Worm (Caenorhabditis elegans) whole organism, L4 larva: ENCODE results near the gene dpy-10.

ENCODE experiments used
- D1046.2 ChIP-seq: fragments of 200-800 bp; sonication (Bioruptor generic); IDR thresholded peaks from 2 replicates; pipeline ENCODE4 v1.3.6; 2022; ENCODE audit warnings: missing genetic modification characterization, missing compliant biosample characterization
- F10B5.3 ChIP-seq: sonication (generic microtip); optimal IDR thresholded peaks from 2 replicates; lab custom pipeline; 2016; ENCODE audit warnings: mild to moderate bottlenecking, missing genetic modification characterization, missing compliant biosample characterization
- F37D6.2 ChIP-seq: sonication (generic microtip); optimal IDR thresholded peaks from 2 replicates; lab custom pipeline; 2016; ENCODE audit warnings: mild to moderate bottlenecking, missing genetic modification characterization, missing compliant biosample characterization
- F49E8.2 ChIP-seq: sonication (generic microtip); optimal IDR thresholded peaks from 2 replicates; lab custom pipeline; 2016; ENCODE audit warnings: missing compliant biosample characterization, mild to moderate bottlenecking, missing genetic modification characterization, borderline replicate concordance
- R02D3.7 ChIP-seq: fragments of 150-350 bp; sonication (generic microtip); optimal IDR thresholded peaks from 3 replicates; lab custom pipeline; 2014; ENCODE audit warnings: missing biosample characterization, missing genetic modification characterization
- T26A8.4 ChIP-seq: fragments of 200-800 bp; sonication (Bioruptor generic); IDR thresholded peaks from 2 replicates; pipeline ENCODE4 v1.3.6; 2022; ENCODE audit warnings: missing genetic modification characterization, missing compliant biosample characterization
- Y105C5A.15 ChIP-seq: fragments of 200-800 bp; sonication (Bioruptor generic); IDR thresholded peaks from 2 replicates; pipeline ENCODE4 v1.3.6; 2022; ENCODE audit warnings: missing genetic modification characterization, missing compliant biosample characterization
- Y5F2A.4 ChIP-seq: fragments of 200-800 bp; sonication (Bioruptor generic); optimal IDR thresholded peaks from 2 replicates; lab custom pipeline; 2018; ENCODE audit warnings: mild to moderate bottlenecking, missing genetic modification characterization, missing compliant biosample characterization
- ZK337.2 ChIP-seq: fragments of 200-800 bp; sonication (Bioruptor generic); IDR thresholded peaks from 2 replicates; pipeline ENCODE4 v1.3.6; 2022; ENCODE audit warnings: missing genetic modification reagents, missing genetic modification characterization, missing compliant biosample characterization
- aha-1 ChIP-seq: fragments of 150-350 bp; peaks from one replicate; lab custom pipeline; 2014; ENCODE audit warnings: missing biosample characterization, missing genetic modification characterization
- aly-2 ChIP-seq: sonication (generic microtip); optimal IDR thresholded peaks from 2 replicates; lab custom pipeline; 2018; ENCODE audit warnings: missing biosample characterization, missing genetic modification characterization
- ceh-20 ChIP-seq: fragments of 200-800 bp; sonication (Bioruptor generic); IDR thresholded peaks from 2 replicates; pipeline ENCODE4 v1.3.6; 2022; ENCODE audit warnings: missing genetic modification reagents, missing genetic modification characterization, missing compliant biosample characterization
- ceh-28 ChIP-seq: fragments of 150-350 bp; optimal IDR thresholded peaks from 2 replicates; lab custom pipeline; 2014; ENCODE audit warnings: missing biosample characterization, missing genetic modification reagents, missing genetic modification characterization
- ceh-32 ChIP-seq: sonication (generic microtip); optimal IDR thresholded peaks from 2 replicates; lab custom pipeline; 2016; ENCODE audit warnings: mild to moderate bottlenecking, missing genetic modification characterization, missing compliant biosample characterization; ENCODE audit not compliant: poor library complexity
- ceh-82 ChIP-seq: sonication (generic microtip); optimal IDR thresholded peaks from 2 replicates; lab custom pipeline; 2017; ENCODE audit warnings: missing biosample characterization, missing genetic modification characterization
- cey-2 ChIP-seq: sonication (generic microtip); optimal IDR thresholded peaks from 3 replicates; lab custom pipeline; 2017; ENCODE audit warnings: missing genetic modification characterization, mild to moderate bottlenecking, missing compliant biosample characterization, antibody characterized with exemption, borderline replicate concordance; ENCODE audit not compliant: insufficient read depth
- daf-12 ChIP-seq: fragments of 150-350 bp; optimal IDR thresholded peaks from 2 replicates; lab custom pipeline; 2014; ENCODE audit warnings: missing biosample characterization, missing genetic modification reagents, missing genetic modification characterization
- daf-8 ChIP-seq: fragments of 200-800 bp; sonication (Bioruptor generic); IDR thresholded peaks from 2 replicates; pipeline ENCODE4 v1.3.6; 2022; ENCODE audit warnings: missing genetic modification characterization, missing compliant biosample characterization
- dmd-6 ChIP-seq: fragments of 200-800 bp; sonication (Bioruptor generic); IDR thresholded peaks from 2 replicates; pipeline ENCODE4 v1.3.6; 2022; ENCODE audit warnings: missing genetic modification reagents, missing genetic modification characterization, missing compliant biosample characterization
- dmd-8 ChIP-seq: fragments of 200-800 bp; sonication (Bioruptor generic); IDR thresholded peaks from 2 replicates; pipeline ENCODE4 v1.3.6; 2022; ENCODE audit warnings: missing genetic modification characterization, missing compliant biosample characterization
- dpl-1 ChIP-seq: fragments of 150-350 bp; optimal IDR thresholded peaks from 2 replicates; lab custom pipeline; 2014; ENCODE audit warnings: missing biosample characterization, missing genetic modification reagents, missing genetic modification characterization
- dve-1 ChIP-seq: sonication (generic microtip); optimal IDR thresholded peaks from 2 replicates; lab custom pipeline; 2017; ENCODE audit warnings: antibody characterized with exemption, mild to moderate bottlenecking, missing genetic modification characterization, missing compliant biosample characterization; ENCODE audit not compliant: insufficient read depth
- hif-1 ChIP-seq, 2 experiments: sonication (generic microtip); optimal IDR thresholded peaks; 2 replicates each; lab custom pipeline; 2016 to 2017; ENCODE audit warnings: missing compliant biosample characterization in 2 of 2, missing genetic modification characterization in 2 of 2, missing genetic modification reagents in 2 of 2, missing genotype in 2 of 2, mild to moderate bottlenecking in 1 of 2
- hlh-11 ChIP-seq: fragments of 200-800 bp; sonication (Bioruptor generic); optimal IDR thresholded peaks from 2 replicates; lab custom pipeline; 2018; ENCODE audit warnings: mild to moderate bottlenecking, missing genetic modification characterization, missing compliant biosample characterization
- hmg-1.1 ChIP-seq: fragments of 200-800 bp; sonication (Bioruptor generic); IDR thresholded peaks from 2 replicates; pipeline ENCODE4 v1.3.6; 2022; ENCODE audit warnings: missing genetic modification reagents, missing genetic modification characterization, missing compliant biosample characterization
- jun-1 ChIP-seq: fragments of 150-350 bp; optimal IDR thresholded peaks from 2 replicates; lab custom pipeline; 2014; ENCODE audit warnings: missing biosample characterization, missing genetic modification reagents, missing genetic modification characterization
- lim-7 ChIP-seq: fragments of 200-800 bp; sonication (Bioruptor generic); IDR thresholded peaks from 2 replicates; pipeline ENCODE4 v1.3.6; 2022; ENCODE audit warnings: missing genetic modification characterization, missing compliant biosample characterization
- lin-1 ChIP-seq: fragments of 200-800 bp; sonication (Bioruptor generic); IDR thresholded peaks from 2 replicates; pipeline ENCODE4 v1.3.6; 2022; ENCODE audit warnings: missing genetic modification reagents, missing genetic modification characterization, missing compliant biosample characterization
- lin-29 ChIP-seq: fragments of 200-800 bp; sonication (Bioruptor generic); IDR thresholded peaks from 2 replicates; pipeline ENCODE4 v1.3.6; 2022; ENCODE audit warnings: missing genetic modification reagents, missing genetic modification characterization, missing compliant biosample characterization
- mep-1 ChIP-seq: fragments of 150-350 bp; sonication (generic microtip); optimal IDR thresholded peaks from 3 replicates; lab custom pipeline; 2014; ENCODE audit warnings: missing biosample characterization, missing genetic modification characterization
- mxl-2 ChIP-seq: fragments of 200-800 bp; sonication (Bioruptor generic); conservative IDR thresholded peaks from 2 replicates; pipeline ENCODE4 v1.3.6; 2022; ENCODE audit warnings: missing genetic modification reagents, missing genetic modification characterization, missing compliant biosample characterization
- nhr-10 ChIP-seq: fragments of 150-350 bp; optimal IDR thresholded peaks from 2 replicates; lab custom pipeline; 2014; ENCODE audit warnings: missing biosample characterization, missing genetic modification characterization
- nhr-11 ChIP-seq: fragments of 150-350 bp; optimal IDR thresholded peaks from 2 replicates; lab custom pipeline; 2014; ENCODE audit warnings: missing biosample characterization, missing genetic modification characterization
- nhr-237 ChIP-seq: sonication (generic microtip); optimal IDR thresholded peaks from 2 replicates; lab custom pipeline; 2017; ENCODE audit warnings: missing biosample characterization, missing genetic modification characterization
- nhr-28 ChIP-seq: fragments of 150-350 bp; optimal IDR thresholded peaks from 2 replicates; lab custom pipeline; 2014; ENCODE audit warnings: missing biosample characterization, missing genetic modification characterization
- nhr-48 ChIP-seq: sonication (generic microtip); optimal IDR thresholded peaks from 2 replicates; lab custom pipeline; 2016; ENCODE audit warnings: mild to moderate bottlenecking, missing genetic modification characterization, missing compliant biosample characterization
- nhr-76 ChIP-seq: fragments of 150-350 bp; optimal IDR thresholded peaks from 2 replicates; lab custom pipeline; 2014; ENCODE audit warnings: missing biosample characterization, missing genetic modification characterization
- nhr-77 ChIP-seq: fragments of 150-350 bp; optimal IDR thresholded peaks from 2 replicates; lab custom pipeline; 2014; ENCODE audit warnings: missing biosample characterization, missing genetic modification characterization
- pha-4 ChIP-seq, 2 experiments: fragments of 150-350 bp in 1 of 2; fragments of 200-800 bp in 1 of 2; sonication (Bioruptor generic) in 1 of 2; IDR thresholded peaks in 1 of 2; optimal IDR thresholded peaks in 1 of 2; 2 replicates each; pipeline versions ENCODE4 v1.3.6 to Lab custom; 2014 to 2022; ENCODE audit warnings: missing genetic modification characterization in 2 of 2, missing genetic modification reagents in 2 of 2, missing biosample characterization in 1 of 2, missing compliant biosample characterization in 1 of 2
- php-3 ChIP-seq: fragments of 200-800 bp; sonication (Bioruptor generic); IDR thresholded peaks from 2 replicates; pipeline ENCODE4 v1.3.6; 2022; ENCODE audit warnings: missing genetic modification reagents, missing genetic modification characterization, missing compliant biosample characterization
- pqm-1 ChIP-seq: sonication (generic microtip); optimal IDR thresholded peaks from 2 replicates; lab custom pipeline; 2017; ENCODE audit warnings: missing biosample characterization, missing genetic modification characterization
- snpc-1.2 ChIP-seq: fragments of 200-800 bp; sonication (Bioruptor generic); IDR thresholded peaks from 2 replicates; pipeline ENCODE4 v1.3.6; 2022; ENCODE audit warnings: missing genetic modification reagents, missing genetic modification characterization, missing compliant biosample characterization
- snpc-4 ChIP-seq: fragments of 150-350 bp; optimal IDR thresholded peaks from 2 replicates; lab custom pipeline; 2014; ENCODE audit warnings: missing biosample characterization, missing genetic modification characterization
- tra-1 ChIP-seq: fragments of 200-800 bp; sonication (Bioruptor generic); IDR thresholded peaks from 2 replicates; pipeline ENCODE4 v1.3.6; 2022; ENCODE audit warnings: missing genetic modification reagents, missing genetic modification characterization, missing compliant biosample characterization
- zfp-2 ChIP-seq: sonication (generic microtip); optimal IDR thresholded peaks from 2 replicates; lab custom pipeline; 2016; ENCODE audit warnings: mild to moderate bottlenecking, missing genetic modification characterization, missing compliant biosample characterization
- zfp-3 ChIP-seq: fragments of 200-800 bp; sonication (Bioruptor generic); conservative IDR thresholded peaks from 2 replicates; pipeline ENCODE4 v1.3.6; 2022; ENCODE audit warnings: missing genetic modification reagents, missing genetic modification characterization, missing compliant biosample characterization
- ztf-11 ChIP-seq: fragments of 150-350 bp; optimal IDR thresholded peaks from 2 replicates; lab custom pipeline; 2014; ENCODE audit warnings: missing biosample characterization, missing genetic modification characterization
- ztf-7 ChIP-seq: fragments of 150-350 bp; optimal IDR thresholded peaks from 2 replicates; lab custom pipeline; 2014; ENCODE audit warnings: missing biosample characterization, missing genetic modification characterization

Gene dpy-10

ce11 chrII:6744648-6745047 is 32.6 kb upstream of the dpy-10 start, which contains the start of gene ins-15:
TSS of gene ins-15 (minus strand) at chrII:6744748.
- TF ChIP-seq lin-29 = no peak
- TF ChIP-seq tra-1 = no peak

- no peak for TF ChIP-seq ceh-32
- no peak for TF ChIP-seq aly-2 (tag; lab: Kevin White, UChicago)
- no peak for TF ChIP-seq hlh-11 (tag; lab: Kevin White, UChicago)
- no peak for TF ChIP-seq R02D3.7 (tag; lab: Kevin White, UChicago)
- TF ChIP-seq pha-4 (GFP tag; IDR thresholded peaks at IDR 0.05; lab: Robert Waterston, UW) = no peak
- TF ChIP-seq pha-4 (tag; optimal IDR thresholded peaks at IDR 0.05; lab: Kevin White, UChicago) = no peak
- TF ChIP-seq mep-1 = no peak
- TF ChIP-seq dpl-1 (GFP tag; lab: Kevin White, UChicago) = no peak
- no peak for TF ChIP-seq nhr-48 (tag; lab: Kevin White, UChicago)
- TF ChIP-seq cey-2 (tag; lab: Kevin White, UChicago) = no peak
- no peak for TF ChIP-seq lim-7 (GFP tag; lab: Robert Waterston, UW)
- TF ChIP-seq snpc-1.2 (GFP tag; lab: Robert Waterston, UW) = no peak
Measured at ce11 chrII:6742614-6743013, 30.6 kb upstream of the dpy-10 start, which contains the start of gene F41G3.6. TSS of gene F41G3.6 (plus strand) at chrII:6742914.

ce11 chrII:6741428-6741827 is 29.4 kb upstream of the dpy-10 start, which contains the start of gene exos-8:
TSS of gene exos-8 (plus strand) at chrII:6741691.
- TF ChIP-seq ceh-20 (GFP tag; lab: Robert Waterston, UW) (no peak), nhr-28 (peak; percentile 66), aha-1 (tag; lab: Kevin White, UChicago) (no peak), nhr-48 (tag; lab: Kevin White, UChicago) (no peak), dve-1 (tag; lab: Kevin White, UChicago) (no peak), ceh-32 (no peak), jun-1 (tag; lab: Kevin White, UChicago) (no peak), F49E8.2 (tag; lab: Kevin White, UChicago) (no peak), nhr-11 (tag; lab: Kevin White, UChicago) (no peak), lin-1 (GFP tag; lab: Robert Waterston, UW) (no peak), nhr-10 (tag; lab: Kevin White, UChicago) (no peak), lin-29 (no peak), mxl-2 (GFP tag; lab: Robert Waterston, UW) (no peak), ztf-11 (tag; lab: Kevin White, UChicago) (no peak), F10B5.3 (tag; lab: Kevin White, UChicago) (no peak), php-3 (no peak), pqm-1 (no peak), ceh-28 (tag; lab: Kevin White, UChicago) (no peak), daf-8 (no peak), ZK337.2 (GFP tag; lab: Robert Waterston, UW) (peak; percentile 65; the same call in 1 of the 2 replicates), zfp-3 (no peak), zfp-2 (tag; lab: Kevin White, UChicago) (no peak), nhr-237 (tag; lab: Kevin White, UChicago) (no peak), dpl-1 (GFP tag; lab: Kevin White, UChicago) (peak; percentile 55), dmd-6 (GFP tag; lab: Robert Waterston, UW) (no peak; the same call in 1 of the 2 replicates), dmd-8 (GFP tag; lab: Robert Waterston, UW) (no peak), hmg-1.1 (GFP tag; lab: Robert Waterston, UW) (peak; percentile 58; the same call in 1 of the 2 replicates), nhr-76 (tag; lab: Kevin White, UChicago) (no peak), Y5F2A.4 (GFP tag; lab: Kevin White, UChicago) (no peak), Y105C5A.15 (GFP tag; lab: Robert Waterston, UW) (no peak), D1046.2 (GFP tag; lab: Robert Waterston, UW) (no peak), hif-1 (tag; optimal IDR thresholded peaks at IDR 0.05; lab: Kevin White, UChicago) (peak in 1 of 2 experiments; percentile 78), ztf-7 (tag; lab: Kevin White, UChicago) (no peak), F37D6.2 (tag; lab: Kevin White, UChicago) (no peak), T26A8.4 (GFP tag; lab: Robert Waterston, UW) (no peak), snpc-4 (no peak), cey-2 (tag; lab: Kevin White, UChicago) (no peak), nhr-77 (peak; percentile 80), ceh-82 (no peak), daf-12 (tag; lab: Kevin White, UChicago) (no peak)
